Worm (Caenorhabditis elegans) whole organism, late embryonic: ENCODE results near the gene Y57A10A.4.

Source experiments
- ceh-30 ChIP-seq: fragments of 150-350 bp; optimal IDR thresholded peaks from 2 replicates; lab custom pipeline; 2014; ENCODE audit warnings: missing biosample characterization, missing genetic modification characterization
- ceh-6 ChIP-seq: fragments of 200-800 bp; sonication (Bioruptor generic); optimal IDR thresholded peaks from 2 replicates; lab custom pipeline; 2018; ENCODE audit warnings: mild to moderate bottlenecking, missing genetic modification characterization, missing compliant biosample characterization
- elt-2 ChIP-seq: sonication (generic microtip); optimal IDR thresholded peaks from 2 replicates; lab custom pipeline; 2016; ENCODE audit warnings: missing genetic modification reagents, missing genetic modification characterization, missing compliant biosample characterization
- elt-4 ChIP-seq: sonication (generic microtip); optimal IDR thresholded peaks from 2 replicates; lab custom pipeline; 2016; ENCODE audit warnings: missing genetic modification characterization, missing compliant biosample characterization
- hlh-8 ChIP-seq: sonication (generic microtip); optimal IDR thresholded peaks from 2 replicates; lab custom pipeline; 2016; ENCODE audit warnings: missing genotype, missing genetic modification characterization, missing compliant biosample characterization
- nhr-232 ChIP-seq: sonication (generic microtip); optimal IDR thresholded peaks from 2 replicates; lab custom pipeline; 2016; ENCODE audit warnings: missing genetic modification characterization, missing compliant biosample characterization
- pat-9 ChIP-seq: fragments of 200-800 bp; sonication (Bioruptor generic); optimal IDR thresholded peaks from 2 replicates; lab custom pipeline; 2018; ENCODE audit warnings: mild to moderate bottlenecking, missing genetic modification characterization, moderate library complexity, missing compliant biosample characterization
- pha-4 ChIP-seq: fragments of 150-350 bp; optimal IDR thresholded peaks from 2 replicates; lab custom pipeline; 2018; ENCODE audit warnings: missing biosample characterization, missing genetic modification reagents, missing genetic modification characterization

DNA sequence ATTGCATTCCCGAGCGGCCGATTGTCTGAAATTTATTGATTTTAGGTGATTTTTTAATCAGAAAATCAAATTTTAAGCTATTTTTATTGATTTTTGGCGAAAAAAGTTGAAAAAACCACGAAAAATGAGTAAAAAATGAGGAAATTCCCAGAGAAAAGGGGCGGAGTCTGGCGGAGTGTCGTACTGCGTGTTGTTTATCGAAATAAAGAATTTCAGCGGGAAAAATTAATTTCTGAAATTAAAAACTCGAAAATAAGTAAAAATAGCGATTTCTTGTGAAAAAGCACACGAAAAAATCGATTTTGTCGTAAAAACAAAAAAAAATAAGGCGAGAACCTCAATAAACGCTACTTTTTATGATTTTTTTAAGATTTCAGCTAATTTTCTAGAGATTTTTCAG, 33.1 kb downstream of the Y57A10A.4 start, which contains the start of gene Y57A10A.13:
- TF ChIP-seq hlh-8 (tag; lab: Kevin White, UChicago) (no peak), pha-4 (tag; lab: Kevin White, UChicago) (no peak), elt-4 (tag; lab: Kevin White, UChicago) (no peak), ceh-6 (GFP tag; lab: Kevin White, UChicago) (no peak), nhr-232 (tag; lab: Kevin White, UChicago) (no peak), pat-9 (tag; lab: Kevin White, UChicago) (no peak), elt-2 (tag; lab: Kevin White, UChicago) (no peak), ceh-30 (tag; lab: Kevin White, UChicago) (no peak)
